Worm (Caenorhabditis elegans): Measurements from ENCODE around the gene F08F1.9.

Gene F08F1.9

ce11 chrX:8386068-8386851 is 24.4 kb downstream of the F08F1.9 start (continued):
- peak; percentile 73 for TF ChIP-seq rcor-1 (GFP tag; IDR thresholded peaks at IDR 0.05)
- TF ChIP-seq ZK185.1 (tag; optimal IDR thresholded peaks at IDR 0.05; ENCODE audit: poor library complexity, severe bottlenecking) = peak; percentile 44
- peak; percentile 60 for TF ChIP-seq F23B12.7 (tag; optimal IDR thresholded peaks at IDR 0.05; ENCODE audit: insufficient read depth)
- 0 out of 2 replicates have a peak, but pooled peaks have one; percentile 34 for TF ChIP-seq lir-1 (GFP tag; conservative IDR thresholded peaks at IDR 0.05)
- peak; percentile 36 for TF ChIP-seq lin-40 (tag; optimal IDR thresholded peaks at IDR 0.05)
- TF ChIP-seq D2030.7 (GFP tag; IDR thresholded peaks at IDR 0.05) = peak; percentile 44
- peak; percentile 30 for TF ChIP-seq egrh-3 (GFP tag; IDR thresholded peaks at IDR 0.05)
- TF ChIP-seq egl-44 (GFP tag; IDR thresholded peaks at IDR 0.05) = no peak
- peak; percentile 39 for TF ChIP-seq snpc-4 (GFP tag; optimal IDR thresholded peaks at IDR 0.05)
- TF ChIP-seq snpc-4 (tag; optimal IDR thresholded peaks at IDR 0.05) = peak in 2 of 4 experiments; percentile 17 to 31
- peak; percentile 65 for TF ChIP-seq dox-1 (GFP tag; IDR thresholded peaks at IDR 0.05)
- TF ChIP-seq lin-35 (GFP tag; optimal IDR thresholded peaks at IDR 0.05) = peak in 1 of 3 experiments; percentile 75

DNA sequence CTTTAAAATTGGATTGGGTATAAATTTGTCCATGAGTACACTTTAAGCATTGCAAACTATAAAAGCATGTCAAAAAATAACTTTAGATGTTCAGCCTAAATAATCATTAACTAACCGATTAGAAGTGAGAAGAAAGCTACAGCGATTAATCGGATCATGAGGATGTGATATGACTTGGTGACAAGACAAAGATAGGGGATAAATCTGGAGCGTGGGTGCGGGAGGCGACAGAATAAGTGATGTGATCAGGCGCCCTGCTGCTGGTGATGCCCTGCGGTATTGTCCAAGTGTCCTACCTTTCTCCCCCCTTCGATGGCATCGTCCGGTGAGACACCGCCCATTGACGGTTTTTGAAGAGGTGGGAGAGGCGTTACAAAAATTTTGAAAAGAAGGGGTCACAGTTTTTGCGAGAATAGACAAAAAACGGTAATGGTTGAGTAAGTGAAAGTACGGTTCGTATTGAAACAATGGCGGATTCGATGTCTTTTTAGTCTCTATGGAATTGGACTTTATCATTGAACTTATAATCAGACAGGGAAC is 25.9 kb downstream of the F08F1.9 start, which contains the start of gene F41D9.2:
F41D9.2 (minus strand) TSS at position 304 of the 540 bp plus-strand sequence.
- TF ChIP-seq zfh-2 (GFP tag; conservative IDR thresholded peaks at IDR 0.05) (peak; percentile 29; the same call in 1 of the 2 replicates), K11D2.4 (GFP tag; IDR thresholded peaks at IDR 0.05) (no peak)

DNA sequence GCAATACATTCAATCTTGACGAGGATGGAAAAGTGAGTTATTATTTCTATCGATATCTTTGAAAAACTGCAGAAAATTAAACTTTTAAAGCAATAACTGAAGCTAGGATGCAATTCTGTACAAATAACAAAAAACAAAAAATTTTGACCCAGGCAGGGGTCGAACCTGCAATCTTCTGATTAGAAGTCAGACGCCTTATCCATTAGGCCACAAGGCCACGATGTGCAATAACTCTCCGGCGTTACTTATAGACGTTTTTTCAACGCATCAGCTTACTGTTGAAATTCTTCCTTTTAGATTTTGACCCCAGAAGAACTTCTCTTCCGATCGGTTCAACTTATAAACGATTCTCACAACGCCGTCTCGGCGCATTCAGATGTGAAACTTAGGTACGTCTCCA is 29.0 kb downstream of the F08F1.9 start:
- TF ChIP-seq athp-1 (tag; optimal IDR thresholded peaks at IDR 0.05) (peak; percentile 51), attf-6 (GFP tag; IDR thresholded peaks at IDR 0.05) (peak; percentile 27; the same call in 1 of the 2 replicates), nhr-80 (tag; optimal IDR thresholded peaks at IDR 0.05) (peak; percentile 18), lir-1 (GFP tag; conservative IDR thresholded peaks at IDR 0.05) (no peak), let-526 (GFP tag; IDR thresholded peaks at IDR 0.05) (no peak), mes-4 (tag; optimal IDR thresholded peaks at IDR 0.05) (peak; percentile 50), fkh-3 (tag; optimal IDR thresholded peaks at IDR 0.05) (no peak), tlf-1 (GFP tag; optimal IDR thresholded peaks at IDR 0.05) (no peak), cebp-2 (GFP tag; IDR thresholded peaks at IDR 0.05) (no peak), aptf-2 (GFP tag; conservative IDR thresholded peaks at IDR 0.05) (no peak), F23B12.7 (tag; optimal IDR thresholded peaks at IDR 0.05; ENCODE audit: insufficient read depth) (peak; percentile 40), ztf-6 (GFP tag; IDR thresholded peaks at IDR 0.05) (no peak), hmg-1.2 (GFP tag; IDR thresholded peaks at IDR 0.05) (peak; percentile 65), nfya-1 (tag; optimal IDR thresholded peaks at IDR 0.05; ENCODE audit: borderline replicate concordance, insufficient read depth) (no peak), F55B11.4 (tag; optimal IDR thresholded peaks at IDR 0.05; ENCODE audit: borderline replicate concordance, insufficient read depth) (no peak), snpc-4 (GFP tag; optimal IDR thresholded peaks at IDR 0.05) (peak; percentile 65), snpc-4 (tag; optimal IDR thresholded peaks at IDR 0.05) (peak in 2 of 4 experiments; percentile 44 to 61), ztf-28 (GFP tag; IDR thresholded peaks at IDR 0.05) (0 out of 2 replicates have a peak, but pooled peaks have one; percentile 27), ccch-3 (GFP tag; optimal IDR thresholded peaks at IDR 0.05) (no peak), Y53G8AR.9 (GFP tag; conservative IDR thresholded peaks at IDR 0.05) (0 out of 2 replicates have a peak, but pooled peaks have one; percentile 16), hmg-20 (GFP tag; IDR thresholded peaks at IDR 0.05) (0 out of 2 replicates have a peak, but pooled peaks have one; percentile 13), somi-1 (GFP tag; optimal IDR thresholded peaks at IDR 0.05) (no peak), B0035.1 (tag; optimal IDR thresholded peaks at IDR 0.05) (no peak), dox-1 (GFP tag; IDR thresholded peaks at IDR 0.05) (peak; percentile 54; the same call in 1 of the 2 replicates), egl-44 (GFP tag; IDR thresholded peaks at IDR 0.05) (0 out of 2 replicates have a peak, but pooled peaks have one; percentile 47), snpc-3.4 (tag; optimal IDR thresholded peaks at IDR 0.05) (peak; percentile 74), sptf-2 (GFP tag; optimal IDR thresholded peaks at IDR 0.05) (no peak), nhr-120 (GFP tag; IDR thresholded peaks at IDR 0.05) (no peak), ztf-25 (GFP tag; IDR thresholded peaks at IDR 0.05) (no peak), madf-6 (GFP tag; IDR thresholded peaks at IDR 0.05) (peak; percentile 49; the same call in 1 of the 2 replicates), madf-10 (tag; optimal IDR thresholded peaks at IDR 0.05) (peak; percentile 59), nhr-90 (tag; optimal IDR thresholded peaks at IDR 0.05) (peak; percentile 80), B0261.1 (tag; optimal IDR thresholded peaks at IDR 0.05) (peak; percentile 89)
